Fruit fly (Drosophila melanogaster) whole organism, embryonic: ENCODE measurements around the gene ida.

Experiments used
- BEAF-32 ChIP-seq: fragments of 200-800 bp; sonication (Bioruptor generic); optimal IDR thresholded peaks from 3 replicates; lab custom pipeline; 2017; ENCODE audit warnings: missing biosample characterization, missing genetic modification characterization, mild to moderate bottlenecking, moderate library complexity, missing genetic modification reagents
- Bdp1 ChIP-seq: fragments of 200-800 bp; sonication (Bioruptor generic); optimal IDR thresholded peaks from 3 replicates; lab custom pipeline; 2016; ENCODE audit warnings: missing biosample characterization, missing genetic modification characterization
- Bgb ChIP-seq: fragments of 200-800 bp; sonication (Bioruptor generic); IDR thresholded peaks from 2 replicates; pipeline ENCODE4 v1.3.6; 2022; ENCODE audit warnings: missing biosample characterization, missing genetic modification characterization; ENCODE audit not compliant: partially characterized antibody
- CG10209 ChIP-seq: fragments of 200-800 bp; sonication (Bioruptor generic); optimal IDR thresholded peaks from 3 replicates; lab custom pipeline; 2017; ENCODE audit warnings: missing biosample characterization, mild to moderate bottlenecking, missing genetic modification characterization, missing genetic modification reagents
- CG10543 ChIP-seq: fragments of 200-800 bp; sonication (Bioruptor generic); optimal IDR thresholded peaks from 3 replicates; lab custom pipeline; 2017; ENCODE audit warnings: missing biosample characterization, mild to moderate bottlenecking, missing genetic modification characterization, moderate library complexity
- CG12659 ChIP-seq: fragments of 200-800 bp; sonication (Bioruptor generic); optimal IDR thresholded peaks from 3 replicates; lab custom pipeline; 2017; ENCODE audit warnings: mild to moderate bottlenecking, missing biosample characterization, missing genetic modification reagents, missing genetic modification characterization
- CG13123 ChIP-seq: fragments of 200-800 bp; sonication (Bioruptor generic); optimal IDR thresholded peaks from 2 replicates; lab custom pipeline; 2016; ENCODE audit warnings: missing biosample characterization, missing genetic modification characterization
- CG13775 ChIP-seq: fragments of 200-800 bp; sonication (Bioruptor generic); optimal IDR thresholded peaks from 3 replicates; lab custom pipeline; 2017; ENCODE audit warnings: missing biosample characterization, mild to moderate bottlenecking, missing genetic modification characterization
- CG15514 ChIP-seq: fragments of 200-800 bp; sonication (Bioruptor generic); optimal IDR thresholded peaks from 3 replicates; lab custom pipeline; 2017; ENCODE audit warnings: missing biosample characterization, missing genetic modification characterization, mild to moderate bottlenecking, moderate library complexity, missing genetic modification reagents
- CG15696 ChIP-seq: fragments of 200-800 bp; sonication (Bioruptor generic); optimal IDR thresholded peaks from 2 replicates; lab custom pipeline; 2019; ENCODE audit warnings: missing biosample characterization, mild to moderate bottlenecking, missing genetic modification characterization, moderate library complexity
- CG17186 ChIP-seq: fragments of 200-800 bp; sonication (Bioruptor generic); optimal IDR thresholded peaks from 3 replicates; lab custom pipeline; 2017; ENCODE audit warnings: missing biosample characterization, missing genetic modification reagents, missing genetic modification characterization
- CG17568 ChIP-seq: fragments of 200-800 bp; sonication (Bioruptor generic); optimal IDR thresholded peaks from 2 replicates; lab custom pipeline; 2018; ENCODE audit warnings: missing biosample characterization, mild to moderate bottlenecking, missing genetic modification characterization, moderate library complexity
- CG18476 ChIP-seq: fragments of 200-800 bp; sonication (Bioruptor generic); optimal IDR thresholded peaks from 2 replicates; lab custom pipeline; 2016; ENCODE audit warnings: missing biosample characterization, mild to moderate bottlenecking, missing genetic modification characterization
- CG30020 ChIP-seq: fragments of 200-800 bp; optimal IDR thresholded peaks from 2 replicates; lab custom pipeline; 2019; ENCODE audit warnings: missing biosample characterization, mild to moderate bottlenecking, missing genetic modification characterization, moderate library complexity
- CG32767 ChIP-seq: fragments of 200-800 bp; sonication (Bioruptor generic); IDR thresholded peaks from 2 replicates; pipeline ENCODE4 v1.3.6; 2022; ENCODE audit warnings: missing biosample characterization, missing genetic modification characterization
- CG33213 ChIP-seq: fragments of 200-800 bp; sonication (Bioruptor generic); optimal IDR thresholded peaks from 3 replicates; lab custom pipeline; 2016; ENCODE audit warnings: missing biosample characterization, missing genetic modification characterization
- CG34224 ChIP-seq: fragments of 200-800 bp; sonication (Bioruptor generic); IDR thresholded peaks from 3 replicates; pipeline ENCODE4 v1.3.6; 2022; ENCODE audit warnings: missing biosample characterization, missing genetic modification characterization; ENCODE audit not compliant: partially characterized antibody
- CG34422 ChIP-seq: fragments of 200-800 bp; sonication (Bioruptor generic); IDR thresholded peaks from 3 replicates; pipeline ENCODE4 v1.3.6; 2022; ENCODE audit warnings: missing biosample characterization, missing genetic modification characterization
- CG4707 ChIP-seq: fragments of 200-800 bp; sonication (Bioruptor generic); optimal IDR thresholded peaks from 2 replicates; lab custom pipeline; 2018; ENCODE audit warnings: missing biosample characterization, mild to moderate bottlenecking, missing genetic modification characterization, moderate library complexity
- CG4730 ChIP-seq: fragments of 200-800 bp; sonication (Bioruptor generic); IDR thresholded peaks from 2 replicates; pipeline ENCODE4 v1.3.6; 2022; ENCODE audit warnings: missing biosample characterization, missing genetic modification characterization
- CG4854 ChIP-seq: fragments of 200-800 bp; sonication (Bioruptor generic); optimal IDR thresholded peaks from 2 replicates; lab custom pipeline; 2016; ENCODE audit warnings: missing biosample characterization, missing genetic modification characterization, inconsistent platforms
- CG6683 ChIP-seq: fragments of 200-800 bp; sonication (Bioruptor generic); optimal IDR thresholded peaks from 2 replicates; lab custom pipeline; 2017; ENCODE audit warnings: missing biosample characterization, mild to moderate bottlenecking, missing genetic modification characterization, missing genetic modification reagents
- CG7987 ChIP-seq: fragments of 200-800 bp; sonication (Bioruptor generic); optimal IDR thresholded peaks from 2 replicates; lab custom pipeline; 2018; ENCODE audit warnings: missing biosample characterization, mild to moderate bottlenecking, missing genetic modification characterization, moderate library complexity
- CG9727 ChIP-seq: fragments of 200-800 bp; sonication (Bioruptor generic); optimal IDR thresholded peaks from 3 replicates; lab custom pipeline; 2017; ENCODE audit warnings: missing biosample characterization, mild to moderate bottlenecking, missing genetic modification characterization
- CHES-1-like ChIP-seq: fragments of 200-800 bp; sonication (Bioruptor generic); optimal IDR thresholded peaks from 2 replicates; lab custom pipeline; 2016; ENCODE audit warnings: missing biosample characterization, missing genetic modification characterization
- Dp ChIP-seq: fragments of 200-800 bp; sonication (Bioruptor generic); optimal IDR thresholded peaks from 2 replicates; lab custom pipeline; 2018; ENCODE audit warnings: missing biosample characterization, mild to moderate bottlenecking, missing genetic modification characterization, moderate library complexity
- Ets97D ChIP-seq: fragments of 200-800 bp; sonication (Bioruptor generic); optimal IDR thresholded peaks from 3 replicates; lab custom pipeline; 2016; ENCODE audit warnings: missing biosample characterization, missing genetic modification characterization
- GATAe ChIP-seq: fragments of 200-800 bp; sonication (Bioruptor generic); conservative IDR thresholded peaks from 2 replicates; pipeline ENCODE4 v1.3.6; 2022; ENCODE audit warnings: missing biosample characterization, missing genetic modification characterization
- H15 ChIP-seq: fragments of 200-800 bp; sonication (Bioruptor generic); IDR thresholded peaks from 3 replicates; pipeline ENCODE4 v1.3.6; 2022; ENCODE audit warnings: missing biosample characterization, missing genetic modification characterization
- HmgD ChIP-seq: fragments of 200-800 bp; sonication (Bioruptor generic); optimal IDR thresholded peaks from 3 replicates; lab custom pipeline; 2016; ENCODE audit warnings: missing biosample characterization, missing genetic modification characterization
- Lhr ChIP-seq: fragments of 200-800 bp; sonication (Bioruptor generic); optimal IDR thresholded peaks from 3 replicates; lab custom pipeline; 2017; ENCODE audit warnings: mild to moderate bottlenecking, missing biosample characterization, missing genetic modification reagents, missing genetic modification characterization
- MBD-R2 ChIP-seq: fragments of 200-800 bp; sonication (Bioruptor generic); IDR thresholded peaks from 2 replicates; pipeline ENCODE4 v1.3.6; 2022; ENCODE audit warnings: missing biosample characterization, missing genetic modification characterization
- Pdp1 ChIP-seq, 2 experiments: fragments of 200-800 bp; sonication (Bioruptor generic); optimal IDR thresholded peaks; 3 replicates each; lab custom pipeline; 2016; ENCODE audit warnings: missing biosample characterization in 2 of 2, missing genetic modification characterization in 2 of 2, mild to moderate bottlenecking in 1 of 2, moderate library complexity in 1 of 2
- Xrp1 ChIP-seq: fragments of 200-800 bp; sonication (Bioruptor generic); IDR thresholded peaks from 2 replicates; pipeline ENCODE4 v1.3.6; 2022; ENCODE audit warnings: missing biosample characterization, missing genetic modification characterization
- YL-1 ChIP-seq: fragments of 200-800 bp; sonication (Bioruptor generic); optimal IDR thresholded peaks from 3 replicates; lab custom pipeline; 2017; ENCODE audit warnings: missing biosample characterization, mild to moderate bottlenecking, missing genetic modification characterization
- dpn ChIP-seq, 2 experiments: fragments of 200-800 bp; sonication (Bioruptor generic); optimal IDR thresholded peaks; 3 replicates each; lab custom pipeline; 2016; ENCODE audit warnings: missing biosample characterization in 2 of 2, missing genetic modification characterization in 2 of 2
- gsb-n ChIP-seq: fragments of 200-800 bp; sonication (Bioruptor generic); optimal IDR thresholded peaks from 3 replicates; lab custom pipeline; 2018; ENCODE audit warnings: missing biosample characterization, mild to moderate bottlenecking, missing genetic modification characterization
- her ChIP-seq: fragments of 200-800 bp; sonication (Bioruptor generic); optimal IDR thresholded peaks from 2 replicates; lab custom pipeline; 2016; ENCODE audit warnings: missing biosample characterization, missing genetic modification characterization
- jing ChIP-seq: fragments of 200-800 bp; sonication (Bioruptor generic); optimal IDR thresholded peaks from 2 replicates; lab custom pipeline; 2018; ENCODE audit warnings: missing biosample characterization, mild to moderate bottlenecking, missing genetic modification characterization
- nmo ChIP-seq: fragments of 200-800 bp; sonication (Bioruptor generic); optimal IDR thresholded peaks from 2 replicates; lab custom pipeline; 2018; ENCODE audit warnings: missing biosample characterization, mild to moderate bottlenecking, missing genetic modification characterization, moderate library complexity
- nom ChIP-seq: fragments of 200-800 bp; sonication (Bioruptor generic); optimal IDR thresholded peaks from 2 replicates; lab custom pipeline; 2017; ENCODE audit warnings: missing biosample characterization, missing genetic modification characterization, mild to moderate bottlenecking, moderate library complexity, missing genetic modification reagents
- peb ChIP-seq: fragments of 200-800 bp; sonication (Bioruptor generic); IDR thresholded peaks from 2 replicates; pipeline ENCODE4 v1.3.6; 2022; ENCODE audit warnings: missing biosample characterization, missing genetic modification characterization
- pzg ChIP-seq: fragments of 200-800 bp; sonication (Bioruptor generic); optimal IDR thresholded peaks from 3 replicates; lab custom pipeline; 2018; ENCODE audit warnings: missing biosample characterization, mild to moderate bottlenecking, missing genetic modification characterization, moderate library complexity
- stwl ChIP-seq: fragments of 200-800 bp; sonication (Bioruptor generic); optimal IDR thresholded peaks from 3 replicates; lab custom pipeline; 2018; ENCODE audit warnings: missing biosample characterization, mild to moderate bottlenecking, missing genetic modification characterization, moderate library complexity
- tna ChIP-seq: fragments of 200-800 bp; sonication (Bioruptor generic); IDR thresholded peaks from 2 replicates; pipeline ENCODE4 v1.3.6; 2022; ENCODE audit warnings: missing biosample characterization, missing genetic modification characterization; ENCODE audit not compliant: partially characterized antibody
- trem ChIP-seq: fragments of 200-800 bp; optimal IDR thresholded peaks from 3 replicates; lab custom pipeline; 2019; ENCODE audit warnings: missing biosample characterization, mild to moderate bottlenecking, missing genetic modification characterization, moderate library complexity
- trh ChIP-seq: fragments of 200-800 bp; sonication (Bioruptor generic); optimal IDR thresholded peaks from 2 replicates; lab custom pipeline; 2016; ENCODE audit warnings: missing biosample characterization, missing genetic modification characterization
- vvl ChIP-seq: fragments of 200-800 bp; sonication (Bioruptor generic); IDR thresholded peaks from 2 replicates; pipeline ENCODE4 v1.3.6; 2022; ENCODE audit warnings: missing biosample characterization, missing genetic modification characterization
- wek ChIP-seq: fragments of 200-800 bp; sonication (Bioruptor generic); optimal IDR thresholded peaks from 3 replicates; lab custom pipeline; 2018; ENCODE audit warnings: missing biosample characterization, mild to moderate bottlenecking, missing genetic modification characterization, moderate library complexity

The ida gene

dm6 chr3L:3905111-3905510, at the start of gene ida:
TSS of gene ida (plus strand) at chr3L:3905344.
- TF ChIP-seq HmgD (peak; percentile 19), CG12659 (GFP tag; lab: Kevin White, UChicago) (peak; percentile 44), CG13123 (GFP tag; lab: Kevin White, UChicago) (peak; percentile 43), CG13775 (GFP tag; lab: Kevin White, UChicago) (no peak), trh (GFP tag; lab: Kevin White, UChicago) (no peak), CG7987 (GFP tag; lab: Kevin White, UChicago) (peak; percentile 6), CG6683 (GFP tag; lab: Kevin White, UChicago) (no peak), Xrp1 (no peak), tna (GFP tag; lab: Robert Waterston, UW) (peak; percentile 23; the same call in 1 of the 2 replicates), CG4730 (GFP tag; lab: Robert Waterston, UW) (no peak), CG32767 (GFP tag; lab: Robert Waterston, UW) (no peak), MBD-R2 (GFP tag; lab: Robert Waterston, UW) (peak; percentile 91), peb (GFP tag; lab: Robert Waterston, UW) (no peak), BEAF-32 (GFP tag; lab: Kevin White, UChicago) (peak; percentile 37), nom (GFP tag; lab: Kevin White, UChicago) (peak; percentile 13), CG34422 (GFP tag; lab: Robert Waterston, UW) (peak; percentile 81; the same call in 2 of the 3 replicates), stwl (tag; lab: Kevin White, UChicago) (peak; percentile 36), CG33213 (GFP tag; lab: Kevin White, UChicago) (no peak), Lhr (GFP tag; lab: Kevin White, UChicago) (peak; percentile 7), CG15696 (tag; lab: Kevin White, UChicago) (no peak), CG17186 (GFP tag; lab: Kevin White, UChicago) (peak; percentile 26), H15 (GFP tag; lab: Robert Waterston, UW) (no peak), nmo (GFP tag; lab: Kevin White, UChicago) (no peak), CHES-1-like (GFP tag; lab: Kevin White, UChicago) (peak; percentile 33), wek (GFP tag; lab: Kevin White, UChicago) (peak; percentile 60), CG30020 (tag; lab: Kevin White, UChicago) (no peak), CG17568 (GFP tag; lab: Kevin White, UChicago) (peak; percentile 11), Dp (peak; percentile 99), YL-1 (GFP tag; lab: Kevin White, UChicago) (peak; percentile 46), CG18476 (GFP tag; lab: Kevin White, UChicago) (no peak), CG4854 (no peak), gsb-n (tag; lab: Kevin White, UChicago) (no peak), CG9727 (GFP tag; lab: Kevin White, UChicago) (no peak), CG4707 (GFP tag; lab: Kevin White, UChicago) (no peak), her (GFP tag; lab: Kevin White, UChicago) (peak; percentile 41), GATAe (no peak), CG34224 (GFP tag; lab: Robert Waterston, UW) (peak; percentile 26; the same call in 1 of the 3 replicates), CG10209 (GFP tag; lab: Kevin White, UChicago) (no peak), Bgb (GFP tag; lab: Robert Waterston, UW) (peak; percentile 39; the same call in 1 of the 2 replicates), Bdp1 (GFP tag; lab: Kevin White, UChicago) (no peak), trem (tag; lab: Kevin White, UChicago) (peak; percentile 61), jing (GFP tag; lab: Kevin White, UChicago) (no peak), CG10543 (GFP tag; lab: Kevin White, UChicago) (peak; percentile 14), Ets97D (GFP tag; lab: Kevin White, UChicago) (peak; percentile 84), vvl (peak; percentile 40; the same call in 1 of the 2 replicates), Pdp1 (GFP tag; optimal IDR thresholded peaks at IDR 0.05; lab: Kevin White, UChicago) (peak in 1 of 2 experiments; percentile 6), pzg (GFP tag; lab: Kevin White, UChicago) (peak; percentile 88), dpn (GFP tag; optimal IDR thresholded peaks at IDR 0.05; lab: Kevin White, UChicago) (no peak), CG15514 (GFP tag; lab: Kevin White, UChicago) (peak; percentile 72)
